Worm (Caenorhabditis elegans) whole organism, midembryonic: Measurements from ENCODE around the gene hst-6.

Source experiments
- flt-1 ChIP-seq: fragments of 200-800 bp; sonication (Bioruptor generic); IDR thresholded peaks from 2 replicates; pipeline ENCODE4 v1.3.6; 2022; ENCODE audit warnings: missing genetic modification characterization, missing compliant biosample characterization
- med-1 ChIP-seq: sonication (generic microtip); optimal IDR thresholded peaks from 2 replicates; lab custom pipeline; 2017; ENCODE audit warnings: missing genetic modification characterization, mild to moderate bottlenecking, missing compliant biosample characterization, antibody characterized with exemption, missing genetic modification reagents; ENCODE audit not compliant: insufficient read depth
- ref-1 ChIP-seq: fragments of 200-800 bp; sonication (Bioruptor generic); conservative IDR thresholded peaks from 2 replicates; pipeline ENCODE4 v1.3.6; 2022; ENCODE audit warnings: missing genetic modification reagents, missing genetic modification characterization, missing compliant biosample characterization
- tab-1 ChIP-seq: fragments of 200-800 bp; sonication (Bioruptor generic); IDR thresholded peaks from 2 replicates; pipeline ENCODE4 v1.3.6; 2022; ENCODE audit warnings: missing genetic modification characterization, missing compliant biosample characterization

DNA sequence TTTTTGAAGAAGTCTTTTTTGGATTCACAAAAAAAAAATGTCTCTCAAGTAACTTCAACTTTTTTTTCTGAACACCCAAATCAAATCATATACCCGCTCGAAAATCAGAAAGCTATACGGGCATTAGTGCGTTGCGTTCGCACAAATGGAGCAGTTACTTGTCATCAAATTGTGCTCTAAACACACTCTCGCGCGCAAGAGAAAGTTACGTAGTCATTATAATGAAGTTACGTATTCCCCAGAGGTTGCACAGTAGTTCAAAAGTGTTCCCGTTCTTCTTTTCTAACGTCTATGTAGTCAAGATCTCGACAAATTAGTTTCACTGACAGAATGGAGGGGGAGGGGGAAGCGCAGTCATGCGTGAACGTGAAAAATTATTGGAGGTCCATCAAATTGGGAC, 46.2 kb downstream of the hst-6 start:
- TF ChIP-seq tab-1 (GFP tag; lab: Robert Waterston, UW): no peak
- TF ChIP-seq flt-1 (GFP tag; lab: Robert Waterston, UW): no peak
- no peak for TF ChIP-seq ref-1 (GFP tag; lab: Robert Waterston, UW)
- TF ChIP-seq med-1: no peak
